Fruit fly (Drosophila melanogaster): ENCODE measurements around the gene IFT54.
A peak's percentile ranks its signal among the peaks of the same experiment; 100 is the strongest.

IFT54 gene

dm6 chr3R:14278523-14279303 is 23.5 kb upstream of the IFT54 start:
- TF ChIP-seq sage (GFP tag; optimal IDR thresholded peaks at IDR 0.05), result no peak
- peak; percentile 31 for TF ChIP-seq Rel (GFP tag; optimal IDR thresholded peaks at IDR 0.05)
- peak; percentile 0 for TF ChIP-seq Rel (tag; optimal IDR thresholded peaks at IDR 0.05)
- TF ChIP-seq Myc (optimal IDR thresholded peaks at IDR 0.05), result peak; percentile 94
- peak; percentile 79 for TF ChIP-seq Dif (GFP tag; optimal IDR thresholded peaks at IDR 0.05; ENCODE audit: partially characterized antibody)
- peak; percentile 80 for TF ChIP-seq Vsx2 (GFP tag; optimal IDR thresholded peaks at IDR 0.05; ENCODE audit: partially characterized antibody)
- TF ChIP-seq fru (GFP tag; optimal IDR thresholded peaks at IDR 0.05), result peak; percentile 9
- peak; percentile 25 for TF ChIP-seq HLH106 (tag; optimal IDR thresholded peaks at IDR 0.05)
- TF ChIP-seq Hr83 (GFP tag; optimal IDR thresholded peaks at IDR 0.05; ENCODE audit: poor library complexity, severe bottlenecking), result peak; percentile 68
- no peak for TF ChIP-seq dsf (GFP tag; optimal IDR thresholded peaks at IDR 0.05; ENCODE audit: borderline replicate concordance)
- peak; percentile 34 for TF ChIP-seq CrebA (GFP tag; optimal IDR thresholded peaks at IDR 0.05; ENCODE audit: borderline replicate concordance)
- TF ChIP-seq dl (GFP tag; optimal IDR thresholded peaks at IDR 0.05; ENCODE audit: insufficient read depth in 1 of 2, partially characterized antibody in 2 of 2), result peak; percentile 70 to 87
- TF ChIP-seq Dfd (GFP tag; optimal IDR thresholded peaks at IDR 0.05), result peak; percentile 29
- TF ChIP-seq GATAd (GFP tag; optimal IDR thresholded peaks at IDR 0.05), result no peak
- peak; percentile 50 for TF ChIP-seq jim (GFP tag; optimal IDR thresholded peaks at IDR 0.05)

dm6 chr3R:14279311-14279998 is 22.8 kb upstream of the IFT54 start:
- TF ChIP-seq HLH106 (tag; optimal IDR thresholded peaks at IDR 0.05) (peak; percentile 21), fru (GFP tag; optimal IDR thresholded peaks at IDR 0.05) (no peak)

dm6 chr3R:14280324-14280723 is 21.9 kb upstream of the IFT54 start:
- TF ChIP-seq HLH106 (tag; optimal IDR thresholded peaks at IDR 0.05) (peak; percentile 10), Sp1 (GFP tag; optimal IDR thresholded peaks at IDR 0.05) (peak; percentile 11), OdsH (GFP tag; optimal IDR thresholded peaks at IDR 0.05) (peak; percentile 13), CG32264 (GFP tag; optimal IDR thresholded peaks at IDR 0.05) (no peak), h (GFP tag; optimal IDR thresholded peaks at IDR 0.05) (no peak), jim (GFP tag; optimal IDR thresholded peaks at IDR 0.05) (no peak), dmrt93B (GFP tag; optimal IDR thresholded peaks at IDR 0.05) (no peak)

- TF ChIP-seq rgr (GFP tag; optimal IDR thresholded peaks at IDR 0.05), result no peak
- TF ChIP-seq Sp1 (GFP tag; optimal IDR thresholded peaks at IDR 0.05), result no peak
- TF ChIP-seq Vsx2 (GFP tag; optimal IDR thresholded peaks at IDR 0.05; ENCODE audit: partially characterized antibody), result peak; percentile 64
- no peak for TF ChIP-seq dsf (GFP tag; optimal IDR thresholded peaks at IDR 0.05; ENCODE audit: borderline replicate concordance)
- no peak for TF ChIP-seq psq (GFP tag; optimal IDR thresholded peaks at IDR 0.05)
- peak; percentile 15 for TF ChIP-seq HLH106 (tag; optimal IDR thresholded peaks at IDR 0.05)
- no peak for TF ChIP-seq pan (optimal IDR thresholded peaks at IDR 0.05)
- TF ChIP-seq Dif (GFP tag; optimal IDR thresholded peaks at IDR 0.05; ENCODE audit: partially characterized antibody), result peak; percentile 48
Observed at dm6 chr3R:14282215-14283041, 19.8 kb upstream of the IFT54 start.

DNA sequence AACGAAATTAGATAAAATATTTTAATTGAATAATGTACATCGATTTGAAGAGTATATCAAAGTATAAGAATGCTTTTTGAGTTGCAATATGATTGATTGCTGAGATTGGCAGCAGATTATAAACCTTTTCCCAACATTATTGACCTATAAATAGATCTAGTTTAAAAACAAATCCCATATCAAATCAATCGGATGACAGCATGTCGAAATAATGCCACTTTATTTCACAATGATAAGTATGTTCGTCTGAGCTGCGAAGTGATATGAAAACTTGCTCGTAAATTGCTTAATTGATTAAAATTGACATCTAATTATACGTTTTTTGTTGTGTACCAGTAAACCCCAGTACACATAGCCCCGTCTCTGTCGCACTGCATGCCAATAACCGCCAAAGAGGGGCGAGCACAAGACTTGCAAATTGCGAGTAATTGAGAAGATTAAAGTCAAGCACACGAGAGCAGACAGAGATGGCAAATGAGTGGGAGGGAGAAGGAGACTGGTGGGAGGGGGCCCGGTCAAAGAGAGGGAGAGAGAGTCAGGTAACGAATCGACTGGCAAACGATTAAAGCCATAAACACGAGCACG is 19.1 kb upstream of the IFT54 start:
- TF ChIP-seq rgr (GFP tag; optimal IDR thresholded peaks at IDR 0.05) (peak; percentile 67), sage (GFP tag; optimal IDR thresholded peaks at IDR 0.05) (peak; percentile 11), Sp1 (GFP tag; optimal IDR thresholded peaks at IDR 0.05) (peak; percentile 75), dmrt93B (GFP tag; optimal IDR thresholded peaks at IDR 0.05) (peak; percentile 57), jim (GFP tag; optimal IDR thresholded peaks at IDR 0.05) (no peak), Hnf4 (GFP tag; optimal IDR thresholded peaks at IDR 0.05) (peak; percentile 39), psq (GFP tag; optimal IDR thresholded peaks at IDR 0.05) (peak; percentile 63), N (GFP tag; optimal IDR thresholded peaks at IDR 0.05) (no peak), OdsH (GFP tag; optimal IDR thresholded peaks at IDR 0.05) (peak; percentile 67), h (GFP tag; optimal IDR thresholded peaks at IDR 0.05) (peak; percentile 85), dl (GFP tag; optimal IDR thresholded peaks at IDR 0.05; ENCODE audit: insufficient read depth in 1 of 2, partially characterized antibody in 2 of 2) (peak; percentile 73 to 88), GATAd (GFP tag; optimal IDR thresholded peaks at IDR 0.05) (no peak), sv (GFP tag; optimal IDR thresholded peaks at IDR 0.05) (peak; percentile 49), CG32264 (GFP tag; optimal IDR thresholded peaks at IDR 0.05) (no peak), dsf (GFP tag; optimal IDR thresholded peaks at IDR 0.05; ENCODE audit: borderline replicate concordance) (peak; percentile 2), CG9705 (GFP tag; optimal IDR thresholded peaks at IDR 0.05) (no peak), pan (optimal IDR thresholded peaks at IDR 0.05) (no peak), fru (GFP tag; optimal IDR thresholded peaks at IDR 0.05) (peak; percentile 83), CrebA (GFP tag; optimal IDR thresholded peaks at IDR 0.05; ENCODE audit: borderline replicate concordance) (no peak), Abd-B (GFP tag; optimal IDR thresholded peaks at IDR 0.05) (no peak), Vsx2 (GFP tag; optimal IDR thresholded peaks at IDR 0.05; ENCODE audit: partially characterized antibody) (peak; percentile 88), Jra (GFP tag; optimal IDR thresholded peaks at IDR 0.05) (peak; percentile 3), Hr78 (GFP tag; optimal IDR thresholded peaks at IDR 0.05) (no peak), tai (GFP tag; optimal IDR thresholded peaks at IDR 0.05) (peak; percentile 73), Dfd (GFP tag; optimal IDR thresholded peaks at IDR 0.05) (no peak), woc (GFP tag; optimal IDR thresholded peaks at IDR 0.05) (peak; percentile 59), usp (GFP tag; optimal IDR thresholded peaks at IDR 0.05) (no peak)

All from whole organism, wandering third instar larva.